Worm (Caenorhabditis elegans) whole organism, late embryonic: Measurements from ENCODE around the gene gakh-1.

Source experiments
- ceh-19 ChIP-seq: fragments of 200-800 bp; sonication (Bioruptor generic); optimal IDR thresholded peaks from 2 replicates; lab custom pipeline; 2018; ENCODE audit warnings: mild to moderate bottlenecking, missing genetic modification characterization, missing compliant biosample characterization
- dve-1 ChIP-seq: sonication (generic microtip); optimal IDR thresholded peaks from 2 replicates; lab custom pipeline; 2017; ENCODE audit warnings: antibody characterized with exemption, mild to moderate bottlenecking, missing genetic modification characterization, missing compliant biosample characterization
- fkh-10 ChIP-seq: fragments of 150-350 bp; optimal IDR thresholded peaks from 2 replicates; lab custom pipeline; 2014; ENCODE audit warnings: missing biosample characterization, missing genetic modification reagents, missing genetic modification characterization
- mec-3 ChIP-seq: sonication (generic microtip); optimal IDR thresholded peaks from 2 replicates; lab custom pipeline; 2016; ENCODE audit warnings: borderline replicate concordance, missing genetic modification characterization, missing compliant biosample characterization
- nhr-11 ChIP-seq: fragments of 150-350 bp; optimal IDR thresholded peaks from 2 replicates; lab custom pipeline; 2014; ENCODE audit warnings: missing biosample characterization, missing genetic modification characterization
- odd-2 ChIP-seq: sonication (generic microtip); optimal IDR thresholded peaks from 2 replicates; lab custom pipeline; 2017; ENCODE audit warnings: antibody characterized with exemption, mild to moderate bottlenecking, missing genetic modification characterization, missing compliant biosample characterization
- pha-4 ChIP-seq: fragments of 150-350 bp; optimal IDR thresholded peaks from 2 replicates; lab custom pipeline; 2018; ENCODE audit warnings: missing biosample characterization, missing genetic modification reagents, missing genetic modification characterization
- sox-2 ChIP-seq: fragments of 200-800 bp; sonication (Bioruptor generic); IDR thresholded peaks from 2 replicates; pipeline ENCODE4 v1.3.6; 2022; ENCODE audit warnings: missing genetic modification reagents, missing genetic modification characterization, missing compliant biosample characterization
- unc-86 ChIP-seq: sonication (generic microtip); optimal IDR thresholded peaks from 2 replicates; lab custom pipeline; 2016; ENCODE audit warnings: missing genetic modification characterization, missing compliant biosample characterization
- ztf-16 ChIP-seq: sonication (generic microtip); optimal IDR thresholded peaks from 2 replicates; lab custom pipeline; 2017; ENCODE audit warnings: missing genetic modification characterization, missing compliant biosample characterization

DNA sequence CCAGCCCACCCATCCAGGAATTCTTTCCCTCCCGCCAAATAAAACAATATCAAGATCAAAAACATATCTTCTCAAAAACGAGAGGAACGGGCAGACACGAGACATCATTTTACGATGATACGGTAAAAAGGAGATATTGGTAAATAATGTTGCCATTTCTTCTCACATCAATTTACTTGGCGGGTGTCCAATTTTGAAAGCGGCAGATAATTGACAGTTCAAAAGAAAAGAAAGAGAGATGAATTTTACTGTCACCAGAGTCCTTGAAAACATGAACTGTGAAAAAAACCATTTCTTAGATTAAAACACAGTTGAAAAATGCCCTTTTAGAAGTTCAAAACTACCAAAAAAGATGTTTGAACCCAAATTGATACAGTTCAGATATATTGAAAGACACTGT lies 28.4 kb downstream of the gakh-1 start:
- TF ChIP-seq ztf-16 (tag; lab: Kevin White, UChicago) (no peak), dve-1 (no peak), fkh-10 (no peak), odd-2 (no peak), pha-4 (tag; lab: Kevin White, UChicago) (no peak), sox-2 (no peak), unc-86 (tag; lab: Kevin White, UChicago) (no peak), nhr-11 (tag; lab: Kevin White, UChicago) (no peak), ceh-19 (GFP tag; lab: Kevin White, UChicago) (no peak), mec-3 (tag; lab: Kevin White, UChicago) (no peak)
